Worm (Caenorhabditis elegans): ENCODE data around the gene W09D6.5.

Gene W09D6.5

DNA sequence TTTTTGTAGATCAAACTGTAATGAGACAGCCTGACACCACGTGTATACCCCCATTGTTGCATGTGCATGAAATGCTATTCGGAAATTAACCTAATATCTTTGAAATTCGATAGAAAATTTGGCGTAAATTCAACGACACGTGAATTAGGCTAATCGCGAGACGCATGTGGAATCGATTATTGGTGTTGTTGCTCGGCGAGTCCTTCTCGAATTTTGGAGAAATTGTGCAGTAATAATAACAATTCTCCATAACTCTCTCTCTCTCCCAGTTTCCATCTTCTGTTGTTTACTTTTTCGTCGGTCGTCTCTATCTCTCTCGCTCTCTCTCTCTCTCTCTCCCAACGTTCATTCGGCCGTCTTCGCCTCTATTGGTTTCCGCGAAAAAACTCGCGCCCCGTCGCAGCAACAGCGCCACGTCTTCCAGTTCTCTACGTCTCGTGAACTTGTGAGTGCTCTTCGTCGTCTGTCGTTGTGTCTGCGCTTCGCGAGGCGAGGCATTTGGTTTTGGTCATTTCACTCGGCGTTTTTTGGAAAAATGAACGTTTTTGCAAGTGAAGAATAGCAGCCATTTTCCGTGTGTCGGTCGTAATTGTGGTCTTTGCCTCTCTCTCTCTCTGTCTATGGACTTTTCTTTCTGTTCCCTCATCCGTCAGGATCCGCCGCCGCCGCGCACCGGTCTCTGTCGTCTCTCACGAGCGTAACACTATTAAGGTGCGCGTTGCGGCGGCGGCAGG lies 33.6 kb upstream of the W09D6.5 start:
- TF ChIP-seq lin-14 (GFP tag; optimal IDR thresholded peaks at IDR 0.05) (peak; percentile 96), nhr-20 (tag; optimal IDR thresholded peaks at IDR 0.05) (peak; percentile 55), fkh-4 (tag; optimal IDR thresholded peaks at IDR 0.05; ENCODE audit: borderline replicate concordance) (peak; percentile 51), nhr-84 (tag; optimal IDR thresholded peaks at IDR 0.05) (no peak), C16A3.4 (tag; optimal IDR thresholded peaks at IDR 0.05) (peak; percentile 20), nhr-12 (tag; optimal IDR thresholded peaks at IDR 0.05) (no peak), nhr-90 (tag; optimal IDR thresholded peaks at IDR 0.05; ENCODE audit: poor library complexity) (peak; percentile 22), lin-13 (GFP tag; optimal IDR thresholded peaks at IDR 0.05) (peak; percentile 12), lir-3 (tag; optimal IDR thresholded peaks at IDR 0.05; ENCODE audit: poor library complexity) (no peak), egl-27 (tag; optimal IDR thresholded peaks at IDR 0.05) (no peak), C04F5.9 (tag; optimal IDR thresholded peaks at IDR 0.05) (no peak), nhr-47 (tag; optimal IDR thresholded peaks at IDR 0.05) (peak; percentile 72), lin-15B (tag; optimal IDR thresholded peaks at IDR 0.05) (no peak), nhr-85 (tag) (peak; percentile 63), skn-1 (tag; optimal IDR thresholded peaks at IDR 0.05) (no peak), ceh-63 (GFP tag; optimal IDR thresholded peaks at IDR 0.05) (no peak), ztf-4 (tag; optimal IDR thresholded peaks at IDR 0.05) (peak; percentile 41), fkh-10 (GFP tag; optimal IDR thresholded peaks at IDR 0.05) (peak; percentile 53), nhr-11 (tag; optimal IDR thresholded peaks at IDR 0.05) (no peak), egl-13 (tag; optimal IDR thresholded peaks at IDR 0.05) (no peak), blmp-1 (tag; optimal IDR thresholded peaks at IDR 0.05) (peak; percentile 87), zip-4 (GFP tag; optimal IDR thresholded peaks at IDR 0.05) (no peak), lin-39 (tag; optimal IDR thresholded peaks at IDR 0.05) (no peak), alr-1 (tag; optimal IDR thresholded peaks at IDR 0.05; ENCODE audit: borderline replicate concordance) (no peak), mep-1 (tag; optimal IDR thresholded peaks at IDR 0.05) (peak; percentile 45), mab-9 (GFP tag; IDR thresholded peaks at IDR 0.05) (no peak), Y116A8C.19 (tag; optimal IDR thresholded peaks at IDR 0.05; ENCODE audit: borderline replicate concordance) (no peak), zag-1 (tag; optimal IDR thresholded peaks at IDR 0.05) (no peak), rnt-1 (tag; optimal IDR thresholded peaks at IDR 0.05) (no peak), ceh-82 (tag; optimal IDR thresholded peaks at IDR 0.05) (peak; percentile 22 to 66 (median 54)), sup-37 (GFP tag; optimal IDR thresholded peaks at IDR 0.05) (no peak), fkh-8 (tag; optimal IDR thresholded peaks at IDR 0.05) (peak; percentile 70), sox-4 (tag; optimal IDR thresholded peaks at IDR 0.05) (no peak), sptf-1 (tag; optimal IDR thresholded peaks at IDR 0.05) (no peak), nhr-76 (tag; optimal IDR thresholded peaks at IDR 0.05) (no peak), ces-1 (GFP tag; optimal IDR thresholded peaks at IDR 0.05) (no peak), ceh-88 (GFP tag; IDR thresholded peaks at IDR 0.05) (peak; percentile 18; the same call in 1 of the 2 replicates), unc-130 (tag; optimal IDR thresholded peaks at IDR 0.05) (no peak), C34B4.2 (tag; optimal IDR thresholded peaks at IDR 0.05) (no peak), mef-2 (tag; optimal IDR thresholded peaks at IDR 0.05) (no peak), aha-1 (tag; optimal IDR thresholded peaks at IDR 0.05) (no peak), irx-1 (tag; optimal IDR thresholded peaks at IDR 0.05) (no peak), mdl-1 (tag; optimal IDR thresholded peaks at IDR 0.05) (peak in 1 of 2 experiments; percentile 48), hpl-2 (GFP tag; optimal IDR thresholded peaks at IDR 0.05) (no peak), elt-2 (tag; optimal IDR thresholded peaks at IDR 0.05) (no peak), tlp-1 (tag; optimal IDR thresholded peaks at IDR 0.05) (no peak), ceh-90 (tag; optimal IDR thresholded peaks at IDR 0.05) (no peak), dsc-1 (tag; optimal IDR thresholded peaks at IDR 0.05) (peak; percentile 90), unc-86 (tag; optimal IDR thresholded peaks at IDR 0.05) (peak; percentile 46), lin-35 (GFP tag; optimal IDR thresholded peaks at IDR 0.05) (peak; percentile 55 to 65), nhr-77 (tag; optimal IDR thresholded peaks at IDR 0.05) (peak; percentile 13), unc-98 (GFP tag; IDR thresholded peaks at IDR 0.05) (no peak)

Data from whole organism, L1 larva.